Fruit fly (Drosophila melanogaster) whole organism, embryonic: ENCODE measurements around the gene CG9782.

ENCODE experiments used
- Atf-2 ChIP-seq: fragments of 200-800 bp; sonication (Bioruptor generic); optimal IDR thresholded peaks from 2 replicates; lab custom pipeline; 2016; ENCODE audit warnings: missing biosample characterization, missing genetic modification characterization
- CG11695 ChIP-seq: fragments of 200-800 bp; sonication (Bioruptor generic); IDR thresholded peaks from 3 replicates; pipeline ENCODE4 v1.3.6; 2022; ENCODE audit warnings: missing biosample characterization, missing genetic modification characterization
- CG7357 ChIP-seq: fragments of 200-800 bp; sonication (Bioruptor generic); IDR thresholded peaks from 3 replicates; pipeline ENCODE4 v1.3.6; 2022; ENCODE audit warnings: missing biosample characterization, missing genetic modification characterization
- Xbp1 ChIP-seq: fragments of 200-800 bp; sonication (Bioruptor generic); optimal IDR thresholded peaks from 3 replicates; lab custom pipeline; 2016; ENCODE audit warnings: missing biosample characterization, mild to moderate bottlenecking, missing genetic modification characterization
- chn ChIP-seq: fragments of 200-800 bp; sonication (Bioruptor generic); optimal IDR thresholded peaks from 2 replicates; lab custom pipeline; 2016; ENCODE audit warnings: missing biosample characterization, missing genetic modification characterization
- grau ChIP-seq: fragments of 200-800 bp; optimal IDR thresholded peaks from 3 replicates; lab custom pipeline; 2019; ENCODE audit warnings: missing biosample characterization, mild to moderate bottlenecking, missing genetic modification characterization, moderate library complexity
- ro ChIP-seq: fragments of 200-800 bp; sonication (Bioruptor generic); IDR thresholded peaks from 2 replicates; pipeline ENCODE4 v1.3.6; 2022; ENCODE audit warnings: missing biosample characterization, missing genetic modification characterization
- vnd ChIP-seq: fragments of 200-800 bp; sonication (Bioruptor generic); IDR thresholded peaks from 3 replicates; pipeline ENCODE4 v1.3.6; 2022; ENCODE audit warnings: missing biosample characterization, missing genetic modification characterization; ENCODE audit not compliant: partially characterized antibody

- TF ChIP-seq CG7357 (GFP tag; lab: Robert Waterston, UW) = no peak
- TF ChIP-seq grau = no peak
- no peak for TF ChIP-seq vnd
- no peak for TF ChIP-seq chn (GFP tag; lab: Kevin White, UChicago)
- no peak for TF ChIP-seq Xbp1 (GFP tag; lab: Kevin White, UChicago)
- no peak for TF ChIP-seq CG11695
- TF ChIP-seq Atf-2 (GFP tag; lab: Kevin White, UChicago) = no peak
- no peak for TF ChIP-seq ro (GFP tag; lab: Robert Waterston, UW)
Observed at dm6 chrX:16575097-16575496, 46.3 kb downstream of the CG9782 start.
